Worm (Caenorhabditis elegans) whole organism, L3 larva: ENCODE data around the gene grl-26.

Experiments used
- aly-2 ChIP-seq: fragments of 150-350 bp; optimal IDR thresholded peaks from 2 replicates; lab custom pipeline; 2014; ENCODE audit warnings: missing biosample characterization, missing genetic modification characterization
- ceh-82 ChIP-seq: fragments of 150-350 bp; optimal IDR thresholded peaks from 2 replicates; lab custom pipeline; 2014; ENCODE audit warnings: missing biosample characterization, missing genetic modification characterization
- elt-3 ChIP-seq, 3 experiments: fragments of 150-350 bp in 1 of 3; sonication (generic microtip) in 2 of 3; optimal IDR thresholded peaks; 2 replicates in 2 of 3; 4 replicates in 1 of 3; lab custom pipeline; 2014 to 2017; ENCODE audit warnings: missing biosample characterization in 3 of 3, missing genetic modification characterization in 3 of 3
- nhr-12 ChIP-seq: fragments of 150-350 bp; optimal IDR thresholded peaks from 2 replicates; lab custom pipeline; 2014; ENCODE audit warnings: missing biosample characterization, missing genetic modification characterization
- nhr-237 ChIP-seq: fragments of 150-350 bp; optimal IDR thresholded peaks from 2 replicates; lab custom pipeline; 2014; ENCODE audit warnings: missing biosample characterization, missing genetic modification characterization
- nhr-67 ChIP-seq: fragments of 150-350 bp; optimal IDR thresholded peaks from 2 replicates; lab custom pipeline; 2014; ENCODE audit warnings: missing biosample characterization, missing genetic modification characterization
- pqm-1 ChIP-seq: fragments of 150-350 bp; optimal IDR thresholded peaks from 2 replicates; lab custom pipeline; 2017; ENCODE audit warnings: missing biosample characterization, missing genetic modification characterization, inconsistent platforms
- tbx-2 ChIP-seq: sonication (generic microtip); optimal IDR thresholded peaks from 2 replicates; lab custom pipeline; 2016; ENCODE audit warnings: mild to moderate bottlenecking, missing genetic modification characterization, missing compliant biosample characterization

- TF ChIP-seq ceh-82 = no peak
- no peak for TF ChIP-seq nhr-237
- TF ChIP-seq pqm-1 = no peak
- TF ChIP-seq aly-2 (tag; lab: Kevin White, UChicago) = no peak
- no peak for TF ChIP-seq nhr-12 (tag; lab: Kevin White, UChicago)
- TF ChIP-seq nhr-67 (tag; lab: Kevin White, UChicago) = no peak
- no peak for TF ChIP-seq elt-3 (tag; optimal IDR thresholded peaks at IDR 0.05; lab: Kevin White, UChicago)
- TF ChIP-seq tbx-2 (tag; lab: Kevin White, UChicago) = no peak
These were observed 20.7 kb upstream of the grl-26 start for ce11 chrIV:343279-343678.
